Fruit fly (Drosophila melanogaster): ENCODE measurements around the gene Smyd3.

The Smyd3 gene

dm6 chrX:2585716-2586082 lies 23.0 kb downstream of the Smyd3 start, which contains the start of gene wds (continued):
- TF ChIP-seq sna (GFP tag; IDR thresholded peaks at IDR 0.05; ENCODE audit: partially characterized antibody) (no peak), CG2712 (tag; optimal IDR thresholded peaks at IDR 0.05) (no peak), cato (GFP tag; optimal IDR thresholded peaks at IDR 0.05; ENCODE audit: borderline replicate concordance) (no peak), CG13624 (GFP tag; optimal IDR thresholded peaks at IDR 0.05) (no peak), nau (GFP tag; optimal IDR thresholded peaks at IDR 0.05) (no peak), unc-4 (GFP tag; IDR thresholded peaks at IDR 0.05; ENCODE audit: partially characterized antibody) (no peak), Optix (GFP tag; IDR thresholded peaks at IDR 0.05) (no peak), CG1647 (GFP tag; optimal IDR thresholded peaks at IDR 0.05) (no peak), CG16863 (GFP tag; optimal IDR thresholded peaks at IDR 0.05) (no peak), CG11696 (GFP tag; IDR thresholded peaks at IDR 0.05) (no peak), tup (GFP tag; optimal IDR thresholded peaks at IDR 0.05) (no peak), CG17186 (GFP tag; optimal IDR thresholded peaks at IDR 0.05) (no peak), stc (GFP tag; IDR thresholded peaks at IDR 0.05) (no peak), vfl (GFP tag; optimal IDR thresholded peaks at IDR 0.05) (no peak), CG17612 (GFP tag; IDR thresholded peaks at IDR 0.05) (no peak), amos (GFP tag; IDR thresholded peaks at IDR 0.05; ENCODE audit: partially characterized antibody) (0 out of 2 replicates have a peak, but pooled peaks have one; percentile 27), Dek (tag; optimal IDR thresholded peaks at IDR 0.05) (no peak), CG7357 (GFP tag; IDR thresholded peaks at IDR 0.05) (no peak), ro (GFP tag; IDR thresholded peaks at IDR 0.05) (no peak), bowl (GFP tag; IDR thresholded peaks at IDR 0.05) (no peak), dm (GFP tag; optimal IDR thresholded peaks at IDR 0.05) (peak; percentile 80), Xbp1 (GFP tag; optimal IDR thresholded peaks at IDR 0.05) (no peak), CG12155 (GFP tag; optimal IDR thresholded peaks at IDR 0.05) (no peak), gem (tag; optimal IDR thresholded peaks at IDR 0.05) (no peak), gce (GFP tag; IDR thresholded peaks at IDR 0.05) (no peak), CG7556 (GFP tag; optimal IDR thresholded peaks at IDR 0.05) (no peak), stwl (tag; optimal IDR thresholded peaks at IDR 0.05) (peak; percentile 40), trem (tag; optimal IDR thresholded peaks at IDR 0.05) (no peak), BEAF-32 (GFP tag; optimal IDR thresholded peaks at IDR 0.05) (peak; percentile 48), bbx (GFP tag; IDR thresholded peaks at IDR 0.05; ENCODE audit: partially characterized antibody) (peak; percentile 21; the same call in 1 of the 2 replicates), row (GFP tag; IDR thresholded peaks at IDR 0.05) (0 out of 3 replicates have a peak, but pooled peaks have one; percentile 9), Rfx (GFP tag; IDR thresholded peaks at IDR 0.05) (no peak), Fer3 (tag; optimal IDR thresholded peaks at IDR 0.05) (no peak), ac (GFP tag; optimal IDR thresholded peaks at IDR 0.05) (no peak), Dbx (GFP tag; IDR thresholded peaks at IDR 0.05) (no peak), CG11085 (GFP tag; IDR thresholded peaks at IDR 0.05) (no peak), slbo (GFP tag; IDR thresholded peaks at IDR 0.05) (no peak), ash1 (GFP tag; optimal IDR thresholded peaks at IDR 0.05) (no peak), CG18476 (GFP tag; optimal IDR thresholded peaks at IDR 0.05) (no peak), CG9437 (GFP tag; optimal IDR thresholded peaks at IDR 0.05) (no peak), Oli (tag; optimal IDR thresholded peaks at IDR 0.05) (no peak), CG9215 (GFP tag; IDR thresholded peaks at IDR 0.05) (0 out of 2 replicates have a peak, but pooled peaks have one; percentile 5), fd3F (GFP tag; optimal IDR thresholded peaks at IDR 0.05) (no peak), CG15601 (tag; optimal IDR thresholded peaks at IDR 0.05) (no peak), CG11456 (GFP tag; IDR thresholded peaks at IDR 0.05) (no peak), CG2202 (tag; optimal IDR thresholded peaks at IDR 0.05) (no peak), gfzf (GFP tag; optimal IDR thresholded peaks at IDR 0.05) (peak; percentile 83), CG4617 (GFP tag; optimal IDR thresholded peaks at IDR 0.05; ENCODE audit: borderline replicate concordance) (peak; percentile 25), CG18619 (GFP tag; optimal IDR thresholded peaks at IDR 0.05) (no peak), tin (GFP tag; optimal IDR thresholded peaks at IDR 0.05) (no peak), Tbp (GFP tag; optimal IDR thresholded peaks at IDR 0.05) (peak; percentile 42), H15 (GFP tag; IDR thresholded peaks at IDR 0.05) (no peak)
